Worm (Caenorhabditis elegans) whole organism, young adult: ENCODE results near the gene ect-2.

Experiments used
- B0035.1 ChIP-seq: sonication (generic microtip); optimal IDR thresholded peaks from 2 replicates; lab custom pipeline; 2016; ENCODE audit warnings: missing genetic modification characterization, mild to moderate bottlenecking, missing compliant biosample characterization, missing genotype, missing genetic modification reagents
- C17E4.6 ChIP-seq: fragments of 200-800 bp; sonication (Bioruptor generic); IDR thresholded peaks from 2 replicates; pipeline ENCODE4 v1.3.6; 2022; ENCODE audit warnings: missing genetic modification reagents, missing genetic modification characterization, missing compliant biosample characterization
- F22D6.2 ChIP-seq: sonication (generic microtip); optimal IDR thresholded peaks from 2 replicates; lab custom pipeline; 2016; ENCODE audit warnings: mild to moderate bottlenecking, missing genetic modification characterization, missing compliant biosample characterization
- K11D2.4 ChIP-seq: fragments of 200-800 bp; sonication (Bioruptor generic); IDR thresholded peaks from 2 replicates; pipeline ENCODE4 v1.3.6; 2022; ENCODE audit warnings: missing genetic modification reagents, missing genetic modification characterization, missing compliant biosample characterization
- T07F8.4 ChIP-seq: sonication (generic microtip); optimal IDR thresholded peaks from 2 replicates; lab custom pipeline; 2016; ENCODE audit warnings: mild to moderate bottlenecking, missing genetic modification characterization, moderate library complexity, missing compliant biosample characterization
- T26A5.8 ChIP-seq: sonication (generic microtip); optimal IDR thresholded peaks from 2 replicates; lab custom pipeline; 2016; ENCODE audit warnings: missing genetic modification characterization, missing compliant biosample characterization
- Y53G8AR.9 ChIP-seq: fragments of 200-800 bp; sonication (Bioruptor generic); conservative IDR thresholded peaks from 2 replicates; pipeline ENCODE4 v1.3.6; 2022; ENCODE audit warnings: missing genetic modification reagents, missing genetic modification characterization, missing compliant biosample characterization
- Y56A3A.18 ChIP-seq: fragments of 200-800 bp; sonication (Bioruptor generic); IDR thresholded peaks from 2 replicates; pipeline ENCODE4 v1.3.6; 2022; ENCODE audit warnings: missing genetic modification reagents, missing genetic modification characterization, missing compliant biosample characterization
- atf-7 ChIP-seq: sonication (generic microtip); optimal IDR thresholded peaks from 2 replicates; lab custom pipeline; 2017; ENCODE audit warnings: mild to moderate bottlenecking, missing genetic modification characterization, missing compliant biosample characterization
- attf-5 ChIP-seq: fragments of 200-800 bp; sonication (Bioruptor generic); optimal IDR thresholded peaks from 2 replicates; lab custom pipeline; 2018; ENCODE audit warnings: mild to moderate bottlenecking, missing genetic modification characterization, missing compliant biosample characterization
- ccch-3 ChIP-seq: fragments of 200-800 bp; sonication (Bioruptor generic); optimal IDR thresholded peaks from 2 replicates; lab custom pipeline; 2018; ENCODE audit warnings: mild to moderate bottlenecking, missing genetic modification characterization, missing compliant biosample characterization
- cebp-2 ChIP-seq: fragments of 200-800 bp; sonication (Bioruptor generic); IDR thresholded peaks from 2 replicates; pipeline ENCODE4 v1.3.6; 2022; ENCODE audit warnings: missing genetic modification characterization, missing compliant biosample characterization
- ceh-91 ChIP-seq: fragments of 200-800 bp; sonication (Bioruptor generic); IDR thresholded peaks from 2 replicates; pipeline ENCODE4 v1.3.6; 2022; ENCODE audit warnings: missing genetic modification reagents, missing genetic modification characterization, missing compliant biosample characterization
- dox-1 ChIP-seq: fragments of 200-800 bp; sonication (Bioruptor generic); IDR thresholded peaks from 2 replicates; pipeline ENCODE4 v1.3.6; 2022; ENCODE audit warnings: missing genetic modification reagents, missing genetic modification characterization, missing compliant biosample characterization
- dpl-1 ChIP-seq: fragments of 150-350 bp; optimal IDR thresholded peaks from 2 replicates; lab custom pipeline; 2014; ENCODE audit warnings: missing biosample characterization, missing genetic modification reagents, missing genetic modification characterization
- egl-18 ChIP-seq: fragments of 200-800 bp; sonication (Bioruptor generic); IDR thresholded peaks from 2 replicates; pipeline ENCODE4 v1.3.6; 2022; ENCODE audit warnings: missing genetic modification reagents, missing genetic modification characterization, missing compliant biosample characterization
- egrh-3 ChIP-seq: fragments of 200-800 bp; sonication (Bioruptor generic); IDR thresholded peaks from 2 replicates; pipeline ENCODE4 v1.3.6; 2022; ENCODE audit warnings: missing genetic modification reagents, missing genetic modification characterization, missing compliant biosample characterization
- ekl-4 ChIP-seq: fragments of 200-800 bp; sonication (Bioruptor generic); IDR thresholded peaks from 2 replicates; pipeline ENCODE4 v1.3.6; 2022; ENCODE audit warnings: missing genetic modification reagents, missing genetic modification characterization, missing compliant biosample characterization
- gei-17 ChIP-seq: fragments of 200-800 bp; sonication (Bioruptor generic); optimal IDR thresholded peaks from 2 replicates; lab custom pipeline; 2018; ENCODE audit warnings: mild to moderate bottlenecking, missing genetic modification characterization, missing compliant biosample characterization
- him-1 ChIP-seq: sonication (generic microtip); optimal IDR thresholded peaks from 2 replicates; lab custom pipeline; 2016; ENCODE audit warnings: missing genotype, missing genetic modification reagents, missing genetic modification characterization, missing compliant biosample characterization
- hlh-26 ChIP-seq: fragments of 200-800 bp; sonication (Bioruptor generic); conservative IDR thresholded peaks from 2 replicates; pipeline ENCODE4 v1.3.6; 2022; ENCODE audit warnings: missing genetic modification reagents, missing genetic modification characterization, missing compliant biosample characterization
- hmg-20 ChIP-seq: fragments of 200-800 bp; sonication (Bioruptor generic); IDR thresholded peaks from 2 replicates; pipeline ENCODE4 v1.3.6; 2022; ENCODE audit warnings: missing genetic modification reagents, missing genetic modification characterization, missing compliant biosample characterization
- hrde-1 ChIP-seq: sonication (generic microtip); optimal IDR thresholded peaks from 2 replicates; lab custom pipeline; 2016; ENCODE audit warnings: missing genetic modification characterization, mild to moderate bottlenecking, missing compliant biosample characterization, moderate library complexity, missing genotype, missing genetic modification reagents, borderline replicate concordance
- hsf-1 ChIP-seq: fragments of 200-800 bp; sonication (Bioruptor generic); IDR thresholded peaks from 2 replicates; pipeline ENCODE4 v1.3.6; 2022; ENCODE audit warnings: missing genetic modification reagents, missing genetic modification characterization, missing compliant biosample characterization
- lsy-27 ChIP-seq: sonication (generic microtip); optimal IDR thresholded peaks from 2 replicates; lab custom pipeline; 2017; ENCODE audit warnings: missing genetic modification characterization, mild to moderate bottlenecking, missing compliant biosample characterization, antibody characterized with exemption, missing genotype, borderline replicate concordance; ENCODE audit not compliant: insufficient read depth
- mcd-1 ChIP-seq: fragments of 200-800 bp; sonication (Bioruptor generic); IDR thresholded peaks from 2 replicates; pipeline ENCODE4 v1.3.6; 2022; ENCODE audit warnings: missing genetic modification reagents, missing genetic modification characterization, missing compliant biosample characterization
- mes-4 ChIP-seq: sonication (generic microtip); optimal IDR thresholded peaks from 2 replicates; lab custom pipeline; 2016; ENCODE audit warnings: missing genotype, missing genetic modification characterization, missing compliant biosample characterization
- mxl-1 ChIP-seq: sonication (generic microtip); optimal IDR thresholded peaks from 2 replicates; lab custom pipeline; 2016; ENCODE audit warnings: missing genetic modification characterization, missing compliant biosample characterization
- nfya-2 ChIP-seq: fragments of 200-800 bp; sonication (Bioruptor generic); IDR thresholded peaks from 2 replicates; pipeline ENCODE4 v1.3.6; 2022; ENCODE audit warnings: missing genetic modification reagents, missing genetic modification characterization, missing compliant biosample characterization
- nfyb-1 ChIP-seq: fragments of 200-800 bp; sonication (Bioruptor generic); IDR thresholded peaks from 2 replicates; pipeline ENCODE4 v1.3.6; 2022; ENCODE audit warnings: missing genetic modification reagents, missing genetic modification characterization, missing compliant biosample characterization
- nhr-27 ChIP-seq: fragments of 200-800 bp; sonication (Bioruptor generic); optimal IDR thresholded peaks from 2 replicates; lab custom pipeline; 2018; ENCODE audit warnings: mild to moderate bottlenecking, missing genetic modification characterization, moderate library complexity, missing compliant biosample characterization
- pbrm-1 ChIP-seq: fragments of 200-800 bp; sonication (Bioruptor generic); IDR thresholded peaks from 2 replicates; pipeline ENCODE4 v1.3.6; 2022; ENCODE audit warnings: missing genetic modification reagents, missing genetic modification characterization, missing compliant biosample characterization
- repo-1 ChIP-seq: sonication (generic microtip); optimal IDR thresholded peaks from 2 replicates; lab custom pipeline; 2017; ENCODE audit warnings: mild to moderate bottlenecking, missing genetic modification characterization, missing compliant biosample characterization
- rpc-1 ChIP-seq, 2 experiments: fragments of 150-350 bp in 1 of 2; sonication (generic microtip) in 1 of 2; optimal IDR thresholded peaks; 2 replicates each; lab custom pipeline; 2014 to 2018; ENCODE audit warnings: missing biosample characterization in 1 of 2, missing genetic modification characterization in 1 of 2, missing genetic modification reagents in 1 of 2, missing genotype in 1 of 2
- sptf-2 ChIP-seq: fragments of 200-800 bp; sonication (Bioruptor generic); optimal IDR thresholded peaks from 2 replicates; lab custom pipeline; 2018; ENCODE audit warnings: mild to moderate bottlenecking, missing genetic modification characterization, missing compliant biosample characterization
- tbx-9 ChIP-seq: sonication (generic microtip); optimal IDR thresholded peaks from 2 replicates; lab custom pipeline; 2016; ENCODE audit warnings: borderline replicate concordance, missing genetic modification characterization, inconsistent platforms, missing compliant biosample characterization
- tlf-1 ChIP-seq: fragments of 200-800 bp; sonication (Bioruptor generic); optimal IDR thresholded peaks from 2 replicates; lab custom pipeline; 2018; ENCODE audit warnings: mild to moderate bottlenecking, missing genetic modification characterization, missing compliant biosample characterization
- unc-62 ChIP-seq: fragments of 150-350 bp; optimal IDR thresholded peaks from 2 replicates; lab custom pipeline; 2014; ENCODE audit warnings: missing biosample characterization, missing genetic modification reagents, missing genetic modification characterization
- xnd-1 ChIP-seq: sonication (generic microtip); optimal IDR thresholded peaks from 2 replicates; lab custom pipeline; 2016; ENCODE audit warnings: missing genotype, missing genetic modification reagents, missing genetic modification characterization, missing compliant biosample characterization
- zfh-2 ChIP-seq: fragments of 200-800 bp; sonication (Bioruptor generic); conservative IDR thresholded peaks from 2 replicates; pipeline ENCODE4 v1.3.6; 2022; ENCODE audit warnings: missing genetic modification reagents, missing genetic modification characterization, missing compliant biosample characterization
- ztf-18 ChIP-seq: sonication (generic microtip); optimal IDR thresholded peaks from 2 replicates; lab custom pipeline; 2016; ENCODE audit warnings: missing genotype, mild to moderate bottlenecking, missing genetic modification characterization, missing compliant biosample characterization
- ztf-6 ChIP-seq: fragments of 200-800 bp; sonication (Bioruptor generic); IDR thresholded peaks from 2 replicates; pipeline ENCODE4 v1.3.6; 2022; ENCODE audit warnings: missing genetic modification reagents, missing genetic modification characterization, missing compliant biosample characterization

The ect-2 gene

ce11 chrII:10765238-10765637 lies 18.5 kb downstream of the ect-2 start (continued):
- TF ChIP-seq Y53G8AR.9 (GFP tag; lab: Robert Waterston, UW) (no peak), nhr-27 (tag; lab: Kevin White, UChicago) (no peak)
- TF ChIP-seq, all 124 proteins: peak for 0

- TF ChIP-seq hrde-1 (tag; lab: Kevin White, UChicago) (no peak), zfh-2 (GFP tag; lab: Robert Waterston, UW) (peak; percentile 48; the same call in 1 of the 2 replicates), ztf-18 (tag; lab: Kevin White, UChicago) (no peak), F22D6.2 (no peak)
Observed at ce11 chrII:10761653-10762052, 22.1 kb downstream of the ect-2 start.

ce11 chrII:10760801-10761200 lies 23.0 kb downstream of the ect-2 start:
- TF ChIP-seq sptf-2 (no peak), rpc-1 (optimal IDR thresholded peaks at IDR 0.05; lab: Kevin White, UChicago) (no peak), rpc-1 (tag; optimal IDR thresholded peaks at IDR 0.05; lab: Kevin White, UChicago) (no peak), attf-5 (no peak), K11D2.4 (GFP tag; lab: Robert Waterston, UW) (no peak), ztf-6 (GFP tag; lab: Robert Waterston, UW) (no peak), tlf-1 (GFP tag; lab: Kevin White, UChicago) (no peak), mes-4 (tag; lab: Kevin White, UChicago) (no peak), xnd-1 (tag; lab: Kevin White, UChicago) (no peak), unc-62 (GFP tag; lab: Kevin White, UChicago) (no peak), C17E4.6 (GFP tag; lab: Robert Waterston, UW) (no peak), cebp-2 (no peak), hlh-26 (GFP tag; lab: Robert Waterston, UW) (no peak), dpl-1 (no peak), T07F8.4 (tag; lab: Kevin White, UChicago) (no peak), repo-1 (tag; lab: Kevin White, UChicago) (no peak), dox-1 (no peak), lsy-27 (tag; lab: Kevin White, UChicago) (no peak), egrh-3 (GFP tag; lab: Robert Waterston, UW) (no peak), ekl-4 (GFP tag; lab: Robert Waterston, UW) (no peak)

- TF ChIP-seq tbx-9 (tag; lab: Kevin White, UChicago) (no peak), ceh-91 (GFP tag; lab: Robert Waterston, UW) (no peak), him-1 (tag; lab: Kevin White, UChicago) (no peak), pbrm-1 (GFP tag; lab: Robert Waterston, UW) (no peak), hsf-1 (GFP tag; lab: Robert Waterston, UW) (no peak), T26A5.8 (tag; lab: Kevin White, UChicago) (no peak), hmg-20 (no peak), cebp-2 (no peak), atf-7 (tag; lab: Kevin White, UChicago) (no peak), egl-18 (no peak), Y56A3A.18 (GFP tag; lab: Robert Waterston, UW) (no peak), nfyb-1 (GFP tag; lab: Robert Waterston, UW) (no peak), mcd-1 (GFP tag; lab: Robert Waterston, UW) (no peak), lsy-27 (tag; lab: Kevin White, UChicago) (no peak), ccch-3 (GFP tag; lab: Kevin White, UChicago) (no peak), nfya-2 (no peak), K11D2.4 (GFP tag; lab: Robert Waterston, UW) (no peak), B0035.1 (no peak), mxl-1 (tag; lab: Kevin White, UChicago) (no peak), gei-17 (GFP tag; lab: Kevin White, UChicago) (no peak)
- TF ChIP-seq, all 124 proteins: peak for 0
Observed at ce11 chrII:10759425-10759824, 24.3 kb downstream of the ect-2 start.
